Worm (Caenorhabditis elegans): Measurements from ENCODE around the gene fbxc-53.

The fbxc-53 gene

DNA sequence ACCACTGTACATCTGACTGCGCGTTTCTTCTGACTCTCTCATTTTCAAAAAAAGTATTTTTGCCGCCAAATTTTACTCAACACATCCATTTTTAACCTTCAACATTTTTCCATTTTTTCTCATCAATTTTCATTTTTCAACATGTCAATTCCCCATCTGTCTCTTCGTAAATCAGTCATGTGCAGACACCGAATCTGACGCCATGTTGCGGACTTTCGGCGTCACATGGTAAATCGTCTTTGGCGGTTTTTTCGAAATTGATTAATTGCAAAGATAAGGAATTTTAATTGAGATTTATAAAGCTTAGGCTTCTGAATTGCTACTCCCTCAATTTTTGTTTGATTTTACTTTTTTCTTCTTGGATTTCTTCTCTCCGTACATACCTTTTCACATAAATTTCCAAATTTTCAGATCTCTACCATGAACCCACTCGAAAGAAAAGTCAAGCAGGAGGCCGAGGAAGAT lies 28.3 kb upstream of the fbxc-53 start, which contains the start of gene F19B10.1 (continued):
- TF ChIP-seq vab-15 (tag; optimal IDR thresholded peaks at IDR 0.05) = peak; percentile 49
- TF ChIP-seq C04F5.9 (tag; optimal IDR thresholded peaks at IDR 0.05) = peak; percentile 60
- TF ChIP-seq skn-1 (tag; optimal IDR thresholded peaks at IDR 0.05) = peak; percentile 67
- TF ChIP-seq ceh-82 (tag; optimal IDR thresholded peaks at IDR 0.05) = peak in 1 of 3 experiments; percentile 55
- peak; percentile 11 for TF ChIP-seq jun-1 (tag; optimal IDR thresholded peaks at IDR 0.05)
- TF ChIP-seq rnt-1 (tag; optimal IDR thresholded peaks at IDR 0.05) = peak; percentile 77
- TF ChIP-seq sox-4 (tag; optimal IDR thresholded peaks at IDR 0.05) = no peak
- no peak for TF ChIP-seq egl-13 (tag; optimal IDR thresholded peaks at IDR 0.05)
- TF ChIP-seq nhr-20 (tag; optimal IDR thresholded peaks at IDR 0.05) = peak; percentile 88
- peak; percentile 50 for TF ChIP-seq elt-2 (tag; optimal IDR thresholded peaks at IDR 0.05)
- TF ChIP-seq ceh-88 (GFP tag; IDR thresholded peaks at IDR 0.05) = no peak
- no peak for TF ChIP-seq nhr-84 (tag; optimal IDR thresholded peaks at IDR 0.05)
- peak; percentile 73 for TF ChIP-seq tbx-2 (tag; optimal IDR thresholded peaks at IDR 0.05)
- TF ChIP-seq mdl-1 (tag; optimal IDR thresholded peaks at IDR 0.05) = peak in 1 of 2 experiments; percentile 93
- TF ChIP-seq ces-1 (GFP tag; optimal IDR thresholded peaks at IDR 0.05) = no peak
- TF ChIP-seq nhr-19 (GFP tag; conservative IDR thresholded peaks at IDR 0.05) = peak; percentile 67
- TF ChIP-seq nhr-11 (tag; optimal IDR thresholded peaks at IDR 0.05) = no peak
- TF ChIP-seq ceh-8 (GFP tag; optimal IDR thresholded peaks at IDR 0.05) = no peak
- no peak for TF ChIP-seq fkh-10 (GFP tag; optimal IDR thresholded peaks at IDR 0.05)
- peak; percentile 20 for TF ChIP-seq pag-3 (tag; optimal IDR thresholded peaks at IDR 0.05; ENCODE audit: borderline replicate concordance, insufficient read depth)
- no peak for TF ChIP-seq zag-1 (tag; optimal IDR thresholded peaks at IDR 0.05)
- TF ChIP-seq mef-2 (tag; optimal IDR thresholded peaks at IDR 0.05) = no peak
- peak; percentile 60 for TF ChIP-seq dsc-1 (tag; optimal IDR thresholded peaks at IDR 0.05)
- TF ChIP-seq nhr-28 (tag; optimal IDR thresholded peaks at IDR 0.05) = no peak
- TF ChIP-seq zip-4 (GFP tag; optimal IDR thresholded peaks at IDR 0.05) = peak; percentile 6
- no peak for TF ChIP-seq alr-1 (tag; optimal IDR thresholded peaks at IDR 0.05; ENCODE audit: borderline replicate concordance)
- peak; percentile 97 for TF ChIP-seq F16B12.6 (tag; optimal IDR thresholded peaks at IDR 0.05)
- peak; percentile 94 for TF ChIP-seq unc-130 (tag; optimal IDR thresholded peaks at IDR 0.05)
- no peak for TF ChIP-seq tlp-1 (tag; optimal IDR thresholded peaks at IDR 0.05)
- TF ChIP-seq egl-27 (tag; optimal IDR thresholded peaks at IDR 0.05) = no peak
- TF ChIP-seq ama-1 (optimal IDR thresholded peaks at IDR 0.05) = no peak
- peak; percentile 68 for TF ChIP-seq lir-3 (tag; optimal IDR thresholded peaks at IDR 0.05; ENCODE audit: poor library complexity)
- TF ChIP-seq unc-98 (GFP tag; IDR thresholded peaks at IDR 0.05) = no peak
- TF ChIP-seq Y116A8C.19 (tag; optimal IDR thresholded peaks at IDR 0.05; ENCODE audit: borderline replicate concordance) = no peak
- TF ChIP-seq hlh-4 (tag; optimal IDR thresholded peaks at IDR 0.05) = no peak
- peak; percentile 82 for TF ChIP-seq nhr-90 (tag; optimal IDR thresholded peaks at IDR 0.05; ENCODE audit: poor library complexity)
- peak; percentile 52 for TF ChIP-seq lin-15B (tag; optimal IDR thresholded peaks at IDR 0.05)
- peak; percentile 86 for TF ChIP-seq lin-14 (GFP tag; optimal IDR thresholded peaks at IDR 0.05)
- no peak for TF ChIP-seq fos-1 (tag; optimal IDR thresholded peaks at IDR 0.05)
- TF ChIP-seq mab-9 (GFP tag; IDR thresholded peaks at IDR 0.05) = 0 out of 2 replicates have a peak, but pooled peaks have one; percentile 23
- peak; percentile 72 for TF ChIP-seq lin-13 (GFP tag; optimal IDR thresholded peaks at IDR 0.05)
- TF ChIP-seq elt-3 (tag; optimal IDR thresholded peaks at IDR 0.05) = peak in 3 of 6 experiments; percentile 62 to 95 (median 85)

DNA sequence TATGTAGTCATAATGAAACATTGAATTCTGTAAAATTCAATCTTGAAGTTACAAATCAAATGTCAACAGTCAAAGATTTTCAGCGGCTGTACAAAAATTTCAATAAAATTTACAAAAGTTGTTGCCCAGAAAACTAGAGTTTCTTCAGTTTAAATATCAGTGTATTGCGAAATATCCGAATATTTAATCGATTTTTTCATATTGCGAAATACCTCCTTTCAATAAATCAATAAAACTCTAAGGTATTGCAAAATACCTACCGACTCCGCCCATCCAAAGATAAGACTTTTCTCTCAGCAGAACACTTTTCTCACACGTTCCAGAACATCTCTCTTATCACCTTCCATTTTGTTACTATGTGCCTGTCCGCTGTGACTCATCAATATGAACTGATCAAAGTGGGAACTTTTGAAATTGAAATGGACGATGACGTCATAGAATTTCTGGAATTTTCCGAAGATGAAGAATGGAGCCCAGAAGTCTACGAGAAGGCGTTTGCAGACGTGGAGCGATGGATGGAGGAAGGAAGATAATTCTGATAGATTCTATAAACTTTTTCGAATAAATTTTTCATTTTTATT lies 26.5 kb upstream of the fbxc-53 start:
- no peak for TF ChIP-seq C16A3.4 (tag; optimal IDR thresholded peaks at IDR 0.05)
- TF ChIP-seq zip-4 (GFP tag; optimal IDR thresholded peaks at IDR 0.05) = peak; percentile 47
- no peak for TF ChIP-seq efl-1 (optimal IDR thresholded peaks at IDR 0.05)
- peak in 1 of 2 experiments; percentile 78 for TF ChIP-seq efl-1 (GFP tag; optimal IDR thresholded peaks at IDR 0.05 in 1 of 2)
- no peak for TF ChIP-seq nhr-84 (tag; optimal IDR thresholded peaks at IDR 0.05)
- no peak for TF ChIP-seq F16B12.6 (tag; optimal IDR thresholded peaks at IDR 0.05)
- TF ChIP-seq nhr-85 (tag) = no peak
- peak; percentile 17 for TF ChIP-seq skn-1 (tag; optimal IDR thresholded peaks at IDR 0.05)
- TF ChIP-seq lsy-2 (tag; optimal IDR thresholded peaks at IDR 0.05) = no peak
- TF ChIP-seq nhr-19 (GFP tag; conservative IDR thresholded peaks at IDR 0.05) = no peak
- no peak for TF ChIP-seq pax-3 (tag; optimal IDR thresholded peaks at IDR 0.05)
- TF ChIP-seq rnt-1 (tag; optimal IDR thresholded peaks at IDR 0.05) = no peak

Measured in whole organism, L1 larva.